Fruit fly (Drosophila melanogaster) whole organism, wandering third instar larva: Measurements from ENCODE around the gene Sec71.
A peak's percentile ranks its signal among the peaks of the same experiment; 100 is the strongest.

Source experiments
- Abd-B ChIP-seq: fragments of >200 bp; optimal IDR thresholded peaks from 2 replicates; lab custom pipeline; 2017; ENCODE audit warnings: missing biosample characterization, missing genetic modification characterization
- CG32264 ChIP-seq: fragments of 200-800 bp; sonication (Bioruptor generic); optimal IDR thresholded peaks from 2 replicates; lab custom pipeline; 2016; ENCODE audit warnings: missing biosample characterization, missing genetic modification characterization
- CG9705 ChIP-seq: fragments of 200-800 bp; sonication (Bioruptor generic); optimal IDR thresholded peaks from 2 replicates; lab custom pipeline; 2018; ENCODE audit warnings: missing biosample characterization, mild to moderate bottlenecking, missing genetic modification characterization
- Dfd ChIP-seq: fragments of >200 bp; optimal IDR thresholded peaks from 2 replicates; lab custom pipeline; 2017; ENCODE audit warnings: missing biosample characterization, missing genetic modification characterization
- Dif ChIP-seq: fragments of 200-275, 200-300 bp; sonication (Bioruptor generic); optimal IDR thresholded peaks from 2 replicates; lab custom pipeline; 2018; ENCODE audit warnings: missing biosample characterization, missing genetic modification characterization; ENCODE audit not compliant: partially characterized antibody
- GATAd ChIP-seq: sonication (Bioruptor generic); optimal IDR thresholded peaks from 2 replicates; lab custom pipeline; 2016; ENCODE audit warnings: missing biosample characterization, missing genetic modification characterization
- HLH106 ChIP-seq: fragments of 200-800 bp; optimal IDR thresholded peaks from 3 replicates; lab custom pipeline; 2019; ENCODE audit warnings: missing biosample characterization, mild to moderate bottlenecking, missing genetic modification characterization, moderate library complexity
- Hnf4 ChIP-seq: fragments of 200-800 bp; sonication (Bioruptor generic); optimal IDR thresholded peaks from 2 replicates; lab custom pipeline; 2016; ENCODE audit warnings: missing biosample characterization, mild to moderate bottlenecking, missing genetic modification characterization
- Hr78 ChIP-seq: fragments of >200 bp; optimal IDR thresholded peaks from 2 replicates; lab custom pipeline; 2017; ENCODE audit warnings: missing biosample characterization, missing genetic modification characterization
- Hr83 ChIP-seq: fragments of 200-300 bp; sonication (Bioruptor generic); optimal IDR thresholded peaks from 2 replicates; lab custom pipeline; 2016; ENCODE audit warnings: missing biosample characterization, mild to moderate bottlenecking, missing genetic modification characterization, moderate library complexity; ENCODE audit not compliant: poor library complexity, severe bottlenecking
- Jra ChIP-seq: sonication (Bioruptor generic); optimal IDR thresholded peaks from 2 replicates; lab custom pipeline; 2016; ENCODE audit warnings: missing biosample characterization, missing genetic modification characterization
- Mio ChIP-seq: sonication (Bioruptor generic); optimal IDR thresholded peaks from 2 replicates; lab custom pipeline; 2016; ENCODE audit warnings: missing biosample characterization, missing genetic modification characterization
- N ChIP-seq: fragments of >200 bp; optimal IDR thresholded peaks from 2 replicates; lab custom pipeline; 2018; ENCODE audit warnings: missing biosample characterization, missing external identifiers, missing genetic modification characterization
- OdsH ChIP-seq: fragments of 200-800 bp; sonication (Bioruptor generic); optimal IDR thresholded peaks from 2 replicates; lab custom pipeline; 2016; ENCODE audit warnings: missing biosample characterization, mild to moderate bottlenecking, missing genetic modification characterization
- Rel ChIP-seq, 2 experiments: fragments of 200-800 bp; sonication (Bioruptor generic) in 1 of 2; optimal IDR thresholded peaks; 2 replicates in 1 of 2; 3 replicates in 1 of 2; lab custom pipeline; 2016 to 2019; ENCODE audit warnings: mild to moderate bottlenecking in 2 of 2, missing biosample characterization in 2 of 2, missing genetic modification characterization in 2 of 2, moderate library complexity in 1 of 2
- br ChIP-seq: fragments of 200-800 bp; sonication (Bioruptor generic); optimal IDR thresholded peaks from 2 replicates; lab custom pipeline; 2016; ENCODE audit warnings: missing biosample characterization, missing genetic modification characterization
- brk ChIP-seq: fragments of 200-800 bp; sonication (Bioruptor generic); optimal IDR thresholded peaks from 2 replicates; lab custom pipeline; 2016; ENCODE audit warnings: missing biosample characterization, mild to moderate bottlenecking, missing genetic modification characterization
- dmrt93B ChIP-seq: fragments of 200-800 bp; sonication (Bioruptor generic); optimal IDR thresholded peaks from 2 replicates; lab custom pipeline; 2018; ENCODE audit warnings: missing biosample characterization, mild to moderate bottlenecking, missing genetic modification characterization
- foxo ChIP-seq, 2 experiments: fragments of 200-800 bp; sonication (Bioruptor generic); optimal IDR thresholded peaks; 2 replicates in 1 of 2; 3 replicates in 1 of 2; lab custom pipeline; 2016 to 2017; ENCODE audit warnings: missing biosample characterization in 2 of 2, missing genetic modification characterization in 2 of 2
- fru ChIP-seq: fragments of 200-800 bp; sonication (Bioruptor generic); optimal IDR thresholded peaks from 3 replicates; lab custom pipeline; 2016; ENCODE audit warnings: missing biosample characterization, mild to moderate bottlenecking, missing genetic modification characterization
- h ChIP-seq: fragments of 200-800 bp; sonication (Bioruptor generic); optimal IDR thresholded peaks from 3 replicates; lab custom pipeline; 2016; ENCODE audit warnings: missing biosample characterization, mild to moderate bottlenecking, missing genetic modification characterization
- jim ChIP-seq: fragments of 175-275, 200-325 bp; sonication (Bioruptor generic); optimal IDR thresholded peaks from 2 replicates; lab custom pipeline; 2016; ENCODE audit warnings: missing biosample characterization, mild to moderate bottlenecking, missing genetic modification characterization
- lola ChIP-seq: fragments of >200 bp; optimal IDR thresholded peaks from 2 replicates; lab custom pipeline; 2017; ENCODE audit warnings: missing biosample characterization, missing genetic modification characterization
- pan ChIP-seq: fragments of >200 bp; optimal IDR thresholded peaks from 2 replicates; lab custom pipeline; 2017
- psq ChIP-seq: fragments of 200-800 bp; sonication (Bioruptor generic); optimal IDR thresholded peaks from 3 replicates; lab custom pipeline; 2017; ENCODE audit warnings: missing biosample characterization, mild to moderate bottlenecking, missing genetic modification characterization, moderate library complexity
- sage ChIP-seq: fragments of 200-800 bp; sonication (Bioruptor generic); optimal IDR thresholded peaks from 2 replicates; lab custom pipeline; 2016; ENCODE audit warnings: missing biosample characterization, mild to moderate bottlenecking, missing genetic modification characterization
- usp ChIP-seq: fragments of >200 bp; optimal IDR thresholded peaks from 2 replicates; lab custom pipeline; 2017; ENCODE audit warnings: missing biosample characterization, missing genetic modification characterization
- woc ChIP-seq: sonication (Bioruptor generic); optimal IDR thresholded peaks from 2 replicates; lab custom pipeline; 2016; ENCODE audit warnings: missing biosample characterization, mild to moderate bottlenecking, missing genetic modification characterization

The Sec71 gene

DNA sequence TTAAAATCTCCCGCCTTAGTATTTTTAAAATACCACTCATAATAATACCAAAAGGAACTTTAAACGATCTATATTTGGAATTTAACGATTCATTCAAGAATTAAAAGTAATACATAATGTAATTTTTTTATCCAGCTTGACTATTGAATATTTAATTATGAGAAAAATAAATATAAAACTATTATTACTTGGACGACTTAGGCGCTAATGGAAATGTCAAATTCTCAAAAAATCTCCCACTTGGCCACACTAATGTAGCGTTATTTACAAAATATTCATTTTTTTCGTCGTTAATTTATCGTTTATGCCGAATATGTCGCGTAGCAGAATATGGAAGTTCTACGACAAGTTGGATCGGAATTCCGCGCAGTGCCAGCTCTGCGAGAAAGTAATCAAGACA lies 2.6 kb upstream of the Sec71 start, which contains the start of gene CG16863:
CG16863 (plus strand) TSS at position 245 of the 400 bp plus-strand sequence.
- TF ChIP-seq Rel (GFP tag; optimal IDR thresholded peaks at IDR 0.05; lab: Kevin White, UChicago) (no peak), Rel (tag; optimal IDR thresholded peaks at IDR 0.05; lab: Kevin White, UChicago) (peak; percentile 54), sage (no peak), foxo (GFP tag; optimal IDR thresholded peaks at IDR 0.05; lab: Kevin White, UChicago) (no peak)

DNA sequence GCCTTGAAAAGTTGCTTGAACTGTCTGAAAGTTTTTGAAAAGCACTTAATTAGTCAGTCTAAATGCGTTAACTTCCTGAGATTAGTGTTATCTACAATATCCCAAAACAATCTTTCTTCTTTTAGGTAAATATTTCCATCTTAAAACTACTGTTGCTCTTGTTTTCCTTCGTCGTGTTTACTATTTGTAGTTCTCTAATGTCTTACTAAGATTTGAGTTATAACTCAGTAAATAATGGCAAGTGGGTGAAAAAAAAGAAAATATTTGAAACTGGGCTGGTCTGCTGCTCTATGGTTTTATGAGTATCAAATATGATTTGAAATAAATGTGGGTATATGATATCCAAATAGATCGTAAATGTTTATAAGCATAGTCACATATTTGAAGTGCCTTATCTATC lies 7.8 kb downstream of the Sec71 start:
- TF ChIP-seq jim (GFP tag; lab: Kevin White, UChicago): no peak
- TF ChIP-seq h: no peak
- no peak for TF ChIP-seq CG32264 (GFP tag; lab: Kevin White, UChicago)
- TF ChIP-seq OdsH (GFP tag; lab: Kevin White, UChicago): no peak
- TF ChIP-seq Hr83: no peak
- TF ChIP-seq HLH106 (tag; lab: Kevin White, UChicago): no peak
- TF ChIP-seq Mio (GFP tag; lab: Kevin White, UChicago): no peak
- TF ChIP-seq CG9705 (GFP tag; lab: Kevin White, UChicago): no peak
- no peak for TF ChIP-seq Hnf4 (GFP tag; lab: Kevin White, UChicago)

DNA sequence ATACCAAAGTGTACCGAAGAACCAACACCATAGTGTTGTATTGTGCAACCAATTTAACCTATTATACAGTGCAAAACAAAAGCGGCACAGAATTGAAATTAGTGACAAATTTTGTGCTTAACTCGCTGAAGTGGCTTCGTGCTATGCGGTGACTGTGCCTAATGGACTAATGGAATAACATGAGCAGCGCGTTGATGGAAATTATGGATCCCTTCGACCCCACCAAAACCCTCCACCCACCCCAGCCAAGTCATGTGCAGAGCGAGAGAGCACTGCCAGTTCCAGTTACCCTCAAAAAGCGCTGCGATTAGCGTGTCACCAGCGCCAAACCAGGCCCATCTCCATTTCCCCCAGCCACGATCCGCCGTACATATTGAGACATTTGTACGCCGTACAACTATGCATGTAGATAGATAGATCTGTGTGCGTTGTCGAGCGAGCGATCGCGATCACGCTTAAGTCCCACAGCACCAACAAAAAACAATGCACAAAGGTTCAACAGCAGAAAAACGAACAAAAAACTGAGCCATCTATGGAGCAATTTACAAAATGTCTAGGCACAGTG lies 8.8 kb downstream of the Sec71 start:
- no peak for TF ChIP-seq HLH106 (tag; lab: Kevin White, UChicago)
- TF ChIP-seq pan (lab: Kevin White, UChicago): no peak
- TF ChIP-seq lola (GFP tag; lab: Kevin White, UChicago): no peak
- TF ChIP-seq fru (GFP tag; lab: Kevin White, UChicago): no peak
- TF ChIP-seq Hr78 (GFP tag; lab: Kevin White, UChicago): no peak
- no peak for TF ChIP-seq Hnf4 (GFP tag; lab: Kevin White, UChicago)
- no peak for TF ChIP-seq Abd-B

DNA sequence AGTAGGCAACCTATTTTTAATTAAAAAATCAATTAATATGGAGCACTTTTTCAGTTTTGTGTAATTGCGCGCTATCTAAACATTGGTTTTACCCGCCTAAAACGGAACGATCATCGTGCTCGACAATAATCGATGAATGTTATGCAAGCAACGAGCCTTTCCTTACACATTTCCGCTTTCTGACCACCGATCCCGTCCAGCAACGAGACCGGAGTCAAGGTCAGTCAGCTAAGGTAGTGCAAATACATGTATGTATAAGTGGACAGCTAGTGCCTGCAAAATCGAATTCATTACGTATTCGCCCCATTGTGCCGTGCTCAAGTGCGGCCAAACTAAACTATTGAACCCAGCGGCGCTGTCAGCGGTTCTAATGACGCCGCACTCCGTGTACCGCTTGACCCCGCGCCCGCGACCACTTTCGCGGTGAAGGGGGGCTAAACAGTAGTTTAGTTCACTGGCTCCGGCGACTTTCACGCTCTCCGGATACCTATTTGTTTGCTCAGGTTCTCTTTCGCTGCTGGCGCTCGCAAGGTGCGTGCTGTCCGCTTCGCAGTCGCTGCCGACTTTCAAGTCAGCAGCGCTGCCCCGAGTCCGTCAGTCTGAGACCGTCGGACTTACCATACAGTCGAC lies 9.8 kb downstream of the Sec71 start, which contains the start of gene CAH1:
CAH1 (plus strand) TSS at position 595 of the 630 bp plus-strand sequence.
- no peak for TF ChIP-seq N
- no peak for TF ChIP-seq brk (GFP tag; lab: Kevin White, UChicago)
- no peak for TF ChIP-seq CG32264 (GFP tag; lab: Kevin White, UChicago)
- no peak for TF ChIP-seq Dif (GFP tag; lab: Kevin White, UChicago)
- TF ChIP-seq foxo (GFP tag; optimal IDR thresholded peaks at IDR 0.05; lab: Kevin White, UChicago): no peak
- TF ChIP-seq fru (GFP tag; lab: Kevin White, UChicago): no peak
- TF ChIP-seq psq (GFP tag; lab: Kevin White, UChicago): no peak
- no peak for TF ChIP-seq GATAd
- no peak for TF ChIP-seq CG9705 (GFP tag; lab: Kevin White, UChicago)
- TF ChIP-seq woc: no peak
- no peak for TF ChIP-seq Dfd (GFP tag; lab: Kevin White, UChicago)
- TF ChIP-seq OdsH (GFP tag; lab: Kevin White, UChicago): no peak

dm6 chr2L:13803805-13804560 lies 10.7 kb downstream of the Sec71 start:
- no peak for TF ChIP-seq usp (GFP tag; lab: Kevin White, UChicago)
- no peak for TF ChIP-seq CG32264 (GFP tag; lab: Kevin White, UChicago)
- no peak for TF ChIP-seq Jra (GFP tag; lab: Kevin White, UChicago)
- TF ChIP-seq br (GFP tag; lab: Kevin White, UChicago): peak; percentile 44
- TF ChIP-seq Rel (GFP tag; optimal IDR thresholded peaks at IDR 0.05; lab: Kevin White, UChicago): no peak
- peak; percentile 52 for TF ChIP-seq Rel (tag; optimal IDR thresholded peaks at IDR 0.05; lab: Kevin White, UChicago)
- no peak for TF ChIP-seq lola (GFP tag; lab: Kevin White, UChicago)
- TF ChIP-seq foxo (GFP tag; optimal IDR thresholded peaks at IDR 0.05; lab: Kevin White, UChicago): peak in 1 of 2 experiments; percentile 4
- no peak for TF ChIP-seq dmrt93B
- no peak for TF ChIP-seq HLH106 (tag; lab: Kevin White, UChicago)
- TF ChIP-seq GATAd: no peak
